Fruit fly (Drosophila melanogaster) Kc167 (cell line): ENCODE data around the gene Dup99B.

ENCODE experiments used
- Myc ChIP-seq: fragments of >200 bp; optimal IDR thresholded peaks from 2 replicates; lab custom pipeline; 2017; ENCODE audit warnings: missing external identifiers
- Sin3A ChIP-seq: fragments of >200 bp; optimal IDR thresholded peaks from 2 replicates; lab custom pipeline; 2018; ENCODE audit warnings: missing external identifiers
- h ChIP-seq: fragments of >200 bp; optimal IDR thresholded peaks from 3 replicates; lab custom pipeline; 2018; ENCODE audit warnings: missing external identifiers
- insv ChIP-seq: fragments of >200 bp; optimal IDR thresholded peaks from 3 replicates; lab custom pipeline; 2018; ENCODE audit warnings: missing external identifiers
- psq ChIP-seq: fragments of >200 bp; optimal IDR thresholded peaks from 2 replicates; lab custom pipeline; 2017; ENCODE audit warnings: missing external identifiers
- ttk ChIP-seq: sonication (Bioruptor generic); optimal IDR thresholded peaks from 2 replicates; lab custom pipeline; 2017; ENCODE audit warnings: missing external identifiers

- no peak for TF ChIP-seq insv
- no peak for TF ChIP-seq ttk (lab: Kevin White, UChicago)
- TF ChIP-seq psq (lab: Kevin White, UChicago): no peak
- no peak for TF ChIP-seq Sin3A (lab: Kevin White, UChicago)
- no peak for TF ChIP-seq h (lab: Kevin White, UChicago)
- TF ChIP-seq Myc (lab: Kevin White, UChicago): no peak
Observed at dm6 chr3R:29690960-29691527, 24.1 kb downstream of the Dup99B start.
